Worm (Caenorhabditis elegans): ENCODE data around the gene hsp-75.

hsp-75 gene

ce11 chrIII:7195325-7195724 lies 31.2 kb downstream of the hsp-75 start, which contains the start of gene F37C12.18:
F37C12.18 (minus strand) TSS chrIII:7195425.
- no peak for TF ChIP-seq unc-62 (GFP tag; optimal IDR thresholded peaks at IDR 0.05)

- no peak for TF ChIP-seq unc-62 (GFP tag; optimal IDR thresholded peaks at IDR 0.05)
Measured at ce11 chrIII:7192942-7193665, 33.4 kb downstream of the hsp-75 start, which contains the start of gene mec-14. mec-14 (minus strand) TSS chrIII:7192992.

ce11 chrIII:7189581-7190128 lies 36.9 kb downstream of the hsp-75 start, which contains the start of gene rps-21:
rps-21 (minus strand) TSS chrIII:7189631.
- no peak for TF ChIP-seq unc-62 (GFP tag; optimal IDR thresholded peaks at IDR 0.05)

ce11 chrIII:7188300-7189052 lies 38.0 kb downstream of the hsp-75 start, which contains the start of the genes F37C12.21 and F37C12.10:
F37C12.21 (plus strand) TSS chrIII:7188357.
F37C12.10 (minus strand) TSS chrIII:7188384.
- TF ChIP-seq unc-62 (GFP tag; optimal IDR thresholded peaks at IDR 0.05), result no peak

ce11 chrIII:7185473-7185872 lies 41.0 kb downstream of the hsp-75 start, which contains the start of gene F37C12.14:
F37C12.14 (minus strand) TSS chrIII:7185573.
- no peak for TF ChIP-seq unc-62 (GFP tag; optimal IDR thresholded peaks at IDR 0.05)

- TF ChIP-seq unc-62 (GFP tag; optimal IDR thresholded peaks at IDR 0.05), result no peak
Measured at ce11 chrIII:7184022-7184421, 42.5 kb downstream of the hsp-75 start, which contains the start of gene yju-2. yju-2 (plus strand) TSS chrIII:7184336.

- TF ChIP-seq unc-62 (GFP tag; optimal IDR thresholded peaks at IDR 0.05), result no peak
Measured at ce11 chrIII:7181822-7182221, 44.7 kb downstream of the hsp-75 start, which contains the start of gene epg-4. epg-4 (plus strand) TSS chrIII:7182167.

- no peak for TF ChIP-seq unc-62 (GFP tag; optimal IDR thresholded peaks at IDR 0.05)
Measured at ce11 chrIII:7180613-7181012, 45.9 kb downstream of the hsp-75 start, which contains the start of gene ndab-2. ndab-2 (plus strand) TSS chrIII:7180752.

ce11 chrIII:7179538-7180301 lies 46.8 kb downstream of the hsp-75 start, which contains the start of the genes rps-14 and rpl-36:
rps-14 (minus strand) TSS chrIII:7179588.
rpl-36 (plus strand) TSS chrIII:7180251.
- TF ChIP-seq unc-62 (GFP tag; optimal IDR thresholded peaks at IDR 0.05), result no peak

ce11 chrIII:7178497-7178896 lies 48.0 kb downstream of the hsp-75 start:
- TF ChIP-seq unc-62 (GFP tag; optimal IDR thresholded peaks at IDR 0.05), result no peak
